Worm (Caenorhabditis elegans): ENCODE results near the gene baf-1.
"Not testable (repeated sequence)": the region's sequence is repeated elsewhere in the genome, so short reads cannot be mapped to it uniquely, and the experiment has no call there.

The baf-1 gene

DNA sequence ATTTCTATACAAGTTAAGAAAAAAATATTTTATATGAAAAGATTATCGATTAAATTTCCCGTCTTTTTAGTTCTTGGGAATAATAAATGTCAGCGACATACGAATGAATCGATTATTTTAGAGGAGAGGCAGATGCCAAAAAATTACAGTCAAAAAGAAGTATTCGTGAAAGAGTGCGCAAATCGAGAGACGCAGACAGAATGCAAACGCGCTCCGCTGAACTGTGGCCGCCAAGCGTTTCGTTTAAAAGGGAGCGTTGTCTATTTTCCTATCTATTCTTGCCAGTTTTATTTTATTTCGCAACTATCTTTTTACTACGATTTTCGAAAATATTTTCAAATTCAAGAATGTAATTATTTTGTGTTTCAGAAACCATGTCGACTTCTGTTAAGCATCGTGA is at the start of gene baf-1:
TSS of gene baf-1 (plus strand) at position 370 of the 400 bp plus-strand sequence.
- TF ChIP-seq hmg-4 (GFP tag; optimal IDR thresholded peaks at IDR 0.05), result peak; percentile 18
- TF ChIP-seq B0310.2 (tag; optimal IDR thresholded peaks at IDR 0.05), result no peak
- no peak for TF ChIP-seq tra-4 (tag; optimal IDR thresholded peaks at IDR 0.05)
- no peak for TF ChIP-seq ets-7 (tag; optimal IDR thresholded peaks at IDR 0.05)
- TF ChIP-seq hnd-1 (tag; optimal IDR thresholded peaks at IDR 0.05), result no peak

DNA sequence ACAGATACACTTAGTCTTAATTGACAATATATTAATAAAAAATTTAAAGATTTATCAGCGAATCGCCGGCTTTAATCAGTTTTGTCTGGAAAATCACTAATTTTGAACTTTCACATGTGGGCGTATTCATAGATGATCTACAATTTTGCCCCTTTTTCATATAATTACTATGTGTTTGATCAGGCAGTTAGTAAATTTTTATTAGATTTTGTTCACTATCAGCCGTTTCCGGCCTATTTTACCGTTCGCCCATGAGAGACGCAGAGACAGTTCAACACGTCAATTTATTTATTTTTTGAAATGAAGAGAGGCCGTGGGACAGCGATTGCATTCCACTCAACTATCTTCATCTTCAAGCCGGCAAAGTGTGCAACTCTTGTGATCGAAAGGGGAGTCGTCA is 47.0 kb upstream of the baf-1 start, which contains the start of gene T26G10.4:
TSS of gene T26G10.4 (plus strand) at position 301 of the 400 bp plus-strand sequence.
- not testable (repeated sequence) for TF ChIP-seq tra-4 (tag; optimal IDR thresholded peaks at IDR 0.05); ama-1 (optimal IDR thresholded peaks at IDR 0.05); tbx-11 (GFP tag; IDR thresholded peaks at IDR 0.05)

DNA sequence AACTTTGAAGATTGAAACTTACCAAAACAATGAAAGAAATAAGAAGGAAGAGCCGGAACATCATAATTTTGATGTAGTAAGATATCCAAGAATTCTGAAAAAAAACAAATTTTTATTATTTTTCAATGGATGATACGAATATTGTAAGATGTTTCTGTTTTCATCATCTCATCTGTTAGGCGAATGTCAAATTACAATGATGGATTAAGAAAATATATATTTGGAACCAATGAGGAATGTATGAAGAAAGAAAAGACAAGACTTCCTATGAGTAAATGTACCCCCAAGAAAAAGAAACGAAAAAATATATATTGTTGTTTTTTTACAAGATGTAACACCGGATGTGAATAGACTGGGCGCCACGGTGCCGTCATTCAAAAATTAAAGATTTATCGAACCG is 41.0 kb upstream of the baf-1 start, which contains the start of gene T26G10.5:
TSS of gene T26G10.5 (minus strand) at position 101 of the 400 bp plus-strand sequence.
- TF ChIP-seq flt-1 (GFP tag; IDR thresholded peaks at IDR 0.05) (no peak), hmbx-1 (tag; optimal IDR thresholded peaks at IDR 0.05) (no peak), hnd-1 (tag; optimal IDR thresholded peaks at IDR 0.05) (no peak), B0310.2 (tag; optimal IDR thresholded peaks at IDR 0.05) (no peak), tbx-37 (GFP tag; conservative IDR thresholded peaks at IDR 0.05) (no peak), ceh-36 (tag; optimal IDR thresholded peaks at IDR 0.05) (no peak), sea-1 (GFP tag; conservative IDR thresholded peaks at IDR 0.05) (no peak), tbx-11 (GFP tag; IDR thresholded peaks at IDR 0.05) (no peak), aly-1 (tag; optimal IDR thresholded peaks at IDR 0.05) (no peak), tra-4 (tag; optimal IDR thresholded peaks at IDR 0.05) (no peak), ama-1 (optimal IDR thresholded peaks at IDR 0.05) (no peak), pes-1 (GFP tag; IDR thresholded peaks at IDR 0.05) (no peak), ets-7 (tag; optimal IDR thresholded peaks at IDR 0.05) (no peak), ceh-13 (GFP tag; optimal IDR thresholded peaks at IDR 0.05) (no peak), scrt-1 (GFP tag; IDR thresholded peaks at IDR 0.05) (no peak), F13C5.2 (tag; optimal IDR thresholded peaks at IDR 0.05) (no peak), hmg-4 (GFP tag; optimal IDR thresholded peaks at IDR 0.05) (no peak)

DNA sequence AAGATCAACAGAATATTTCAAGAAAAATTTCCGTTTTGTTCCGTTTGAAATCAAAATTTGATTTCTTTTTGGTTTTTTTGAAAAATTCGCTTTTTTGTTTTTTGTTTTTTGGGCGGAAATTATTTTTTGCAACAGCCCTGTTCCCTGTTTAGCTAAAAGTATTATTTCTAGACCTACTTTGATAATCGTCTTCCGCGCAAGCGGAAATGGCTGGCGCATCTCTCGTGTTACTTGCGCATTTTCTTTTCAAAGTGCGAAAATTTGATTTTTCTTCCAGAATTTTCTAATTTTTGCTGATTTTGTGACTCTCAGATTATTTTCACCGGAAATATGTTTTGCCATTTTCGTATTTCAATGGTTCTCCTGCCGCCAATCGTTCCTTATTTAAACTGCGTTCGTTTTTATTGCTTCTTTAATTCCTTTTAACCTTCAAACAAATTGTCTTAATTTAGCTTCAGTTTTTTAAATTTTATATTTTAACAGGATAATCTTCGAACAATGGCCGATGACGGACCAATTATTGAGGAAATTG is 33.6 kb upstream of the baf-1 start, which contains the start of gene cpar-1:
TSS of gene cpar-1 (plus strand) at position 482 of the 532 bp plus-strand sequence.
- TF ChIP-seq ceh-36 (tag; optimal IDR thresholded peaks at IDR 0.05) (no peak), scrt-1 (GFP tag; IDR thresholded peaks at IDR 0.05) (no peak)

DNA sequence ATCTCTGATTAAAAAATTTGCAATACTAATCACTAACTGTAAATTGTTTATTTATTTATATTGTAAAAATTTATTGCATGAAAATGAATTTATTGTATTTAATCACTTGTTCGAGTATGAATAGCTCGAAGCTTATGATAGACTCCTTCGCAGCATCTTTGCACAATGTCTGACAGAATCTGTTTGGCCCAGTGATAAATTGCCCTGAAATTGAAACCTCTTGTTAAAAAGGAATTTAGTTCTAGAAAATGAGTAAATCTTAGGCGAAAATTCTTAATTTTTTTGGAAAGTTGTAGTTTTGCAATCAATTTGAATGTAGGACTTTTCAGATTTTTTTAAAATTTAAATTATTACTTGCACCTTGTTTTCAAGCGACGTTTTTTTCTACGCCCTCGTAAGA is 32.3 kb upstream of the baf-1 start:
- TF ChIP-seq tbx-11 (GFP tag; IDR thresholded peaks at IDR 0.05) (no peak), B0310.2 (tag; optimal IDR thresholded peaks at IDR 0.05) (no peak), tbx-37 (GFP tag; conservative IDR thresholded peaks at IDR 0.05) (no peak), scrt-1 (GFP tag; IDR thresholded peaks at IDR 0.05) (no peak)

DNA sequence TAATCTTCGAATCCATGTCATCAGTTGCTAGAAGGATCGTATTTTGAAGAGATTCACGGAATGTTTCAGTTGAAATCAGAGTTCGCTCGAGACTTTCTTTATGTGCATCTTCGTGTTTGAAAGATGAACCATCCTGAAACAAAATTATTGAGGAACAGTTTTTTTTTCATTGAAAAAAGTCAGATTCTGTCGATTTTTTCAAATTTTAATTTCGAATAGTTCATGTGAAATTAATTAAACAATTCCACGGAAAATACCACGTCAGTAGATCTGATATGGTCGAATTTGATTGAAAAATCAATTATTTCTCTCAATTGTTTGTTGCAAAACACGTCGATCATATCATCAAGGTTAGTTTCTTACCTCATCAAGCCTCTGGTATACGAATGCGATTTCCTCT is 27.9 kb upstream of the baf-1 start, which contains the start of gene F54C8.1:
TSS of gene F54C8.1 (plus strand) at position 301 of the 400 bp plus-strand sequence.
- TF ChIP-seq F13C5.2 (tag; optimal IDR thresholded peaks at IDR 0.05) (no peak), tra-4 (tag; optimal IDR thresholded peaks at IDR 0.05) (no peak), sea-1 (GFP tag; conservative IDR thresholded peaks at IDR 0.05) (no peak), hmg-4 (GFP tag; optimal IDR thresholded peaks at IDR 0.05) (no peak), scrt-1 (GFP tag; IDR thresholded peaks at IDR 0.05) (no peak), hmbx-1 (tag; optimal IDR thresholded peaks at IDR 0.05) (no peak), tbx-11 (GFP tag; IDR thresholded peaks at IDR 0.05) (no peak), ceh-13 (GFP tag; optimal IDR thresholded peaks at IDR 0.05) (no peak), pes-1 (GFP tag; IDR thresholded peaks at IDR 0.05) (no peak), hnd-1 (tag; optimal IDR thresholded peaks at IDR 0.05) (no peak), tbx-37 (GFP tag; conservative IDR thresholded peaks at IDR 0.05) (no peak), flt-1 (GFP tag; IDR thresholded peaks at IDR 0.05) (no peak), ets-7 (tag; optimal IDR thresholded peaks at IDR 0.05) (no peak)

DNA sequence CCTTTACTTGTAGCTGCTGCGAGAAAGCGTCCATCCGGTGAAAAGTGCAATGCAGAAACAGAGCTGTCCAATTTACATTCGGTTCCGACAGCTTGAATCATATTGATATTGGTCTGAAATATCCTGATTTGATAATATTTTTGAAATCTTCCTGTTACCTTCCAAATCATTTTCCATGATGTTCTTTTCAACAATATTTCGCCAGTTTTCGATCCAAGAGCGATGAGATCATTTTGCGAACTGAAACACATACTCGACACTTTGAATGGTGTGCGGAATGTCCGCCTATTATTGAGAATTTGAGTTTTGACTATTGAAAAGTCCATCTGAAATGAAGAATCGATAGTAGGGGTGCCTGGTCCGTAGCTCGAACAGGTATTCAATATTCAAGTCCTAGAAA is 26.1 kb upstream of the baf-1 start, which contains the start of gene emb-30:
TSS of gene emb-30 (minus strand) at position 328 of the 400 bp plus-strand sequence.
- TF ChIP-seq ets-7 (tag; optimal IDR thresholded peaks at IDR 0.05) (no peak), B0310.2 (tag; optimal IDR thresholded peaks at IDR 0.05) (no peak), tra-4 (tag; optimal IDR thresholded peaks at IDR 0.05) (no peak), ama-1 (optimal IDR thresholded peaks at IDR 0.05) (no peak), pes-1 (GFP tag; IDR thresholded peaks at IDR 0.05) (no peak), hnd-1 (tag; optimal IDR thresholded peaks at IDR 0.05) (no peak), hmbx-1 (tag; optimal IDR thresholded peaks at IDR 0.05) (no peak), flt-1 (GFP tag; IDR thresholded peaks at IDR 0.05) (no peak), scrt-1 (GFP tag; IDR thresholded peaks at IDR 0.05) (no peak), ceh-36 (tag; optimal IDR thresholded peaks at IDR 0.05) (no peak), tbx-11 (GFP tag; IDR thresholded peaks at IDR 0.05) (no peak), hmg-4 (GFP tag; optimal IDR thresholded peaks at IDR 0.05) (no peak), sea-1 (GFP tag; conservative IDR thresholded peaks at IDR 0.05) (no peak), ceh-13 (GFP tag; optimal IDR thresholded peaks at IDR 0.05) (no peak), tbx-37 (GFP tag; conservative IDR thresholded peaks at IDR 0.05) (no peak), F13C5.2 (tag; optimal IDR thresholded peaks at IDR 0.05) (no peak)

DNA sequence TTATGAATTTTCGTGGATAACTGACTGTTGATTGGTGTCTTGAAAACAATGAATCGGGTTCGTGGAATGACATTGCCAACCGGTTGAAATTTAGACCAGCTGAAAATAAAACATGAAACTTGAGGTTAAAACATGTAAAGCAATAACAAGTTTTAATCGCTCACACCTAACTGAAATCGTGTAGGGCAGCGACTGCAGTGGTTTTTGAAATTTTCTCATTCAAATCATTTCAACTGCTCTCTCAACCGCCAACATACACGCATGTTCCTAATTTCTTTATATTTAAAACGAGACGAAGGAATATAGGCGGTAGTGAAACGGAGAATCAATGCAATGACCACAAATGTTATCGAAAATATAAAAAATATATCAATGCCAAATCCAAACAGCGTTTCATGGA is 24.4 kb upstream of the baf-1 start:
- TF ChIP-seq ceh-13 (GFP tag; optimal IDR thresholded peaks at IDR 0.05) (no peak), sea-1 (GFP tag; conservative IDR thresholded peaks at IDR 0.05) (no peak)

All from whole organism, early embryonic.